Worm (Caenorhabditis elegans): ENCODE results near the gene M142.8.

The M142.8 gene

DNA sequence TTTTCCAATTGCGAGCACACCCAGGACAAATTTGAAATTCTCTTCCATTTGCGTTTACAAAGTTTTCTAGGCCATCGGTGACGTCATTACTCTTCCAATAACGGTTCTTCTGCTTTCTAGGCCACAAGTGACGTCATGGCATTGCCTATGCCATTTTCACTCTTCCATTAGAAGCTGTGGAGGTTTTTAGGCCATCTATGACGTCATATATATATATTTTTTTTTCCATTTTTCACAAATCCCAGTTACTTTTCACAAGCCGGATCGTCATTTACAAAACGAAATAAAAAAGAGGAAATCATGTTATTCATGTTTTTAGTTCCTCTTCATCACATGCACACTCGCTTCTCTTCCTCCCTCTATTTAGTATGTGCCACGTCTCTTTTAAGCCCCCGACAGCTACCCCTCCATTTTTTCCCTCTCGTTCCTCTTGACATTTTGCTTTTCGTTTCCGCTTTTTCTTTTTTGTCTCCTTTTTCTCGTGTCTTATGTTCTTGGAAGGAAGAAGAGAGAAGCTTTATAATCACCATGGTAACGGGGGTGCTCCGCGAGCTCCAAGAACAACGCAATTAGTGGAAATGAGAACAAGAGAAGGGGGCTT, 30.3 kb upstream of the M142.8 start:
- TF ChIP-seq nhr-11 (tag; optimal IDR thresholded peaks at IDR 0.05) (no peak), ceh-16 (tag; optimal IDR thresholded peaks at IDR 0.05) (no peak), C34F6.9 (tag; optimal IDR thresholded peaks at IDR 0.05) (peak; percentile 65), nhr-21 (tag; optimal IDR thresholded peaks at IDR 0.05) (peak; percentile 19), lsy-2 (tag; optimal IDR thresholded peaks at IDR 0.05) (peak in 1 of 2 experiments; percentile 52), nhr-6 (tag; optimal IDR thresholded peaks at IDR 0.05) (peak; percentile 31), mdl-1 (tag; optimal IDR thresholded peaks at IDR 0.05) (peak in 1 of 2 experiments; percentile 12), sem-4 (tag; optimal IDR thresholded peaks at IDR 0.05) (no peak), unc-55 (GFP tag; optimal IDR thresholded peaks at IDR 0.05) (peak; percentile 26), crh-2 (tag; optimal IDR thresholded peaks at IDR 0.05) (peak; percentile 75), lin-11 (tag; optimal IDR thresholded peaks at IDR 0.05) (peak; percentile 20), zag-1 (tag; optimal IDR thresholded peaks at IDR 0.05) (peak; percentile 44)

DNA sequence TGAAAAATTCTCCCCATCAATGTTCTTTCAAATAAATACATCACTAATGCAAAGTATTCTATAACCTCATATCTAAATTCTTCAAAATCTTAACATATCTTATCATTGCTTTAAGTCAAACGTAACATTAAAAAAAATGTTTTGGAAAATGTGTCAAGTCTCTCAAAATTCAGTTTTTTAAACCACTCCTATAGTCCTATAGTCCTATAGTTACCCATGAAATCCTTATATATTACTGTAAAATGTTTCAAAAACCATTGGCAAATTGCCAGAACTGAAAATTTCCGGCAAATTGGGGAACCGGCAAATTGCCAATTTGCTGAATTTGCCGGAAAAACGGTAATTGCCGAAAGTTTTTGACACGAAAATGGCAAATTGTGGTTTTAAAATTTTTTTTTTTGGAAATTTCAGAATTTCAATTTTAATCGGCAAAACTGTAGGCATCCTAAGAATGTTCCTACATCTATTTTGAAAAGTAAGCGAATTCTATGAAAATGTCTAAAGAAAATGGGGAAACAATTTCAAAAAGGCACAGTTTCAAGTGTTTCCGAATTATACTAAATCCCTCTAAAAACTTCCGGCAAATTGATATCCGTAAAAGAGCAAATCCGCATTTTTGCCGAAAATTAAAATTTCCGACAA, 29.0 kb upstream of the M142.8 start:
- peak; percentile 97 for TF ChIP-seq nhr-25 (tag; optimal IDR thresholded peaks at IDR 0.05)
- TF ChIP-seq gmeb-1 (tag; optimal IDR thresholded peaks at IDR 0.05) = peak; percentile 13
- TF ChIP-seq ztf-11 (tag; optimal IDR thresholded peaks at IDR 0.05) = no peak

DNA sequence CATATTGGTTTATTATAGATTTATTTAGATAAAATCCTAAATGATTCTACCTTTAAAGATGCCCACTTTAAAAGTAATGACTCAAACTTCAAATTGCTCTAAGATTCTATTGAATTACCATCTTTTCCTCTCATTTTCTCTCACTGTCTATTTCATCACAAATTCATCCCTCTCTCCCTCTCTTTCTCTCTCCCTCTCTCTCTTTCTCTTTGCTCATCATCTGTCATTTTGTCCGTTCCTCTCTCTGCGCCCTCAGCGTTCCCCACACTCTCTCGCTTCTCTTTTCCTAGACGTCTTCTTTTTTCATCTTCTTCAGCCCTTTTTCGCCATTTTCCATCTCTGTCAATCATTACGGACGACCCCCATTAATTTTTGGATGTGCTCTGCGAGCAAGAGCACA, 28.3 kb upstream of the M142.8 start:
- TF ChIP-seq F13H6.1 (tag; optimal IDR thresholded peaks at IDR 0.05) (peak; percentile 48), blmp-1 (tag; optimal IDR thresholded peaks at IDR 0.05; ENCODE audit: insufficient read depth) (peak; percentile 35), nhr-129 (tag; optimal IDR thresholded peaks at IDR 0.05) (peak; percentile 23), unc-55 (GFP tag; optimal IDR thresholded peaks at IDR 0.05) (peak; percentile 70), lin-13 (GFP tag; optimal IDR thresholded peaks at IDR 0.05) (peak; percentile 26), fos-1 (tag; optimal IDR thresholded peaks at IDR 0.05) (no peak), elt-3 (tag; optimal IDR thresholded peaks at IDR 0.05) (no peak), mbf-1 (tag; optimal IDR thresholded peaks at IDR 0.05) (no peak), crh-2 (tag; optimal IDR thresholded peaks at IDR 0.05) (peak; percentile 1), nhr-25 (tag; optimal IDR thresholded peaks at IDR 0.05) (peak; percentile 97), lsy-2 (tag; optimal IDR thresholded peaks at IDR 0.05) (peak in 1 of 2 experiments; percentile 50), sem-4 (tag; optimal IDR thresholded peaks at IDR 0.05) (peak; percentile 34), ceh-82 (tag; optimal IDR thresholded peaks at IDR 0.05) (peak; percentile 54), nhr-6 (tag; optimal IDR thresholded peaks at IDR 0.05) (peak; percentile 46), nhr-23 (tag; optimal IDR thresholded peaks at IDR 0.05) (no peak), gmeb-1 (tag; optimal IDR thresholded peaks at IDR 0.05) (peak; percentile 91), mab-5 (tag; optimal IDR thresholded peaks at IDR 0.05) (peak; percentile 64), sma-9 (GFP tag; optimal IDR thresholded peaks at IDR 0.05) (peak; percentile 53), sma-9 (tag; optimal IDR thresholded peaks at IDR 0.05) (no peak), C34F6.9 (tag; optimal IDR thresholded peaks at IDR 0.05) (peak; percentile 76)

DNA sequence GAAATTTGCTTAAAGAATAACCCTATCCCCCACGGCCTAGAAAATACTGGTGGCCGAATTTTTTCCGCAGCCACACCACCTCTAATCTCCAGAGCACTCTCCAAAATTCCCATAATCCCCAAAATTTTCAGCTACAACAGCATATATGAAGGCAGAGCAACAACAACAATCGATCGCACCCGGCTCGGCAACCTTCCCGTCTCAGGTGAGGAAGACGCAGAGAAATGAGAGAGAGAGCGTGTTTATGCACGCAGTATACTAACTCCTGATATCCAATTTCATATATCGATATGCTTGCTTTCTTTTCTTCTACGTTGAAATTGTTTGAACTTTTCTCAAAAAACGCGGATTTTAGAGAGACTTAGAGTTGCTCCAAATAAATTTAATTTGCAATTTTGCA, 27.1 kb upstream of the M142.8 start:
- TF ChIP-seq unc-55 (GFP tag; optimal IDR thresholded peaks at IDR 0.05) (peak; percentile 22), nhr-129 (tag; optimal IDR thresholded peaks at IDR 0.05) (peak; percentile 5), crh-2 (tag; optimal IDR thresholded peaks at IDR 0.05) (no peak), nhr-25 (tag; optimal IDR thresholded peaks at IDR 0.05) (peak; percentile 54), C34F6.9 (tag; optimal IDR thresholded peaks at IDR 0.05) (peak; percentile 18)

DNA sequence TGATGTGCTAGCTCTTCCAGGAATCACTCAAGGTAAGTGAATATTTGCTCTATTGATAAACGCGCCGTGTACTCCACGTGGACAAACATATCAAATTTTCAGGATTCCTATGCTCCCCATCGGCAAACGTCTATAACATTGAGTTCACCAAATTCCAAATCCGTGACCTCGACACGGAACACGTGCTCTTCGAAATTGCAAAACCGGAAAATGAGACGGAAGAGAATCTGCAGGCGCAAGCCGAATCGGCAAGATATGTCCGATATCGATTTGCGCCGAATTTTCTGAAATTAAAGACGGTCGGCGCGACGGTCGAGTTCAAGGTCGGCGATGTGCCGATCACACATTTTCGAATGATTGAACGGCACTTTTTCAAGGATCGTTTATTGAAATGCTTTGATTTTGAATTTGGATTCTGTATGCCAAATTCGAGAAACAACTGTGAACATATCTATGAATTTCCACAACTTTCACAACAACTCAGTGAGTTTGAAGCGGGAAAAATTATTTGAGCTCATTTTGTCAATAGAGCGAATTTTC, 25.7 kb upstream of the M142.8 start:
- no peak for TF ChIP-seq ztf-4 (tag; optimal IDR thresholded peaks at IDR 0.05)
- no peak for TF ChIP-seq egl-27 (tag; optimal IDR thresholded peaks at IDR 0.05)
- TF ChIP-seq alr-1 (tag; optimal IDR thresholded peaks at IDR 0.05) = no peak
- TF ChIP-seq sma-9 (GFP tag; optimal IDR thresholded peaks at IDR 0.05) = no peak
- no peak for TF ChIP-seq sma-9 (tag; optimal IDR thresholded peaks at IDR 0.05)
- TF ChIP-seq elt-1 (tag; optimal IDR thresholded peaks at IDR 0.05) = no peak
- no peak for TF ChIP-seq elt-3 (tag; optimal IDR thresholded peaks at IDR 0.05)
- no peak for TF ChIP-seq unc-62 (GFP tag; optimal IDR thresholded peaks at IDR 0.05)
- no peak for TF ChIP-seq sma-3 (GFP tag; optimal IDR thresholded peaks at IDR 0.05)
- no peak for TF ChIP-seq unc-39 (tag; optimal IDR thresholded peaks at IDR 0.05)
- TF ChIP-seq R02D3.7 (tag; optimal IDR thresholded peaks at IDR 0.05) = no peak
- TF ChIP-seq ama-1 (optimal IDR thresholded peaks at IDR 0.05) = no peak
- no peak for TF ChIP-seq nhr-12 (tag; optimal IDR thresholded peaks at IDR 0.05)
- TF ChIP-seq mab-5 (tag; optimal IDR thresholded peaks at IDR 0.05) = peak; percentile 62
- TF ChIP-seq nhr-23 (tag; optimal IDR thresholded peaks at IDR 0.05) = no peak
- no peak for TF ChIP-seq nhr-129 (tag; optimal IDR thresholded peaks at IDR 0.05)
- no peak for TF ChIP-seq unc-55 (GFP tag; optimal IDR thresholded peaks at IDR 0.05)
- TF ChIP-seq nhr-25 (tag; optimal IDR thresholded peaks at IDR 0.05) = peak; percentile 93
- no peak for TF ChIP-seq blmp-1 (tag; optimal IDR thresholded peaks at IDR 0.05; ENCODE audit: insufficient read depth)
- peak; percentile 83 for TF ChIP-seq gmeb-1 (tag; optimal IDR thresholded peaks at IDR 0.05)
- no peak for TF ChIP-seq nhr-21 (tag; optimal IDR thresholded peaks at IDR 0.05)
- no peak for TF ChIP-seq fos-1 (tag; optimal IDR thresholded peaks at IDR 0.05)

Measured in whole organism, L2 larva.